Fruit fly (Drosophila melanogaster) whole organism, adult: ENCODE measurements around the gene CG10005.

Source experiments
- CG11617 ChIP-seq: fragments of 200-800 bp; sonication (Bioruptor generic); optimal IDR thresholded peaks from 2 replicates; lab custom pipeline; 2017; ENCODE audit warnings: mild to moderate bottlenecking, missing biosample characterization, missing genetic modification reagents, missing genetic modification characterization
- CG12768 ChIP-seq: fragments of 200-800 bp; sonication (Bioruptor generic); optimal IDR thresholded peaks from 2 replicates; lab custom pipeline; 2017; ENCODE audit warnings: missing biosample characterization, missing genetic modification characterization, mild to moderate bottlenecking, moderate library complexity, missing genetic modification reagents
- CG14711 ChIP-seq: fragments of 200-800 bp; sonication (Bioruptor generic); optimal IDR thresholded peaks from 2 replicates; lab custom pipeline; 2018; ENCODE audit warnings: missing biosample characterization, mild to moderate bottlenecking, missing genetic modification characterization, moderate library complexity
- CG1620 ChIP-seq: fragments of 200-800 bp; sonication (Bioruptor generic); optimal IDR thresholded peaks from 2 replicates; lab custom pipeline; 2016; ENCODE audit warnings: missing biosample characterization, missing genetic modification characterization
- CG33017 ChIP-seq: fragments of 200-800 bp; sonication (Bioruptor generic); optimal IDR thresholded peaks from 2 replicates; lab custom pipeline; 2018; ENCODE audit warnings: missing biosample characterization, mild to moderate bottlenecking, missing genetic modification characterization, moderate library complexity
- CG5204 ChIP-seq: fragments of 200-800 bp; sonication (Bioruptor generic); optimal IDR thresholded peaks from 2 replicates; lab custom pipeline; 2016; ENCODE audit warnings: missing biosample characterization, missing genetic modification characterization
- CG7045 ChIP-seq: fragments of 200-800 bp; sonication (Bioruptor generic); optimal IDR thresholded peaks from 2 replicates; lab custom pipeline; 2017; ENCODE audit warnings: missing biosample characterization, mild to moderate bottlenecking, missing genetic modification characterization
- CG7101 ChIP-seq: fragments of 200-800 bp; sonication (Bioruptor generic); optimal IDR thresholded peaks from 2 replicates; lab custom pipeline; 2018; ENCODE audit warnings: missing biosample characterization, mild to moderate bottlenecking, missing genetic modification characterization, moderate library complexity
- Clk ChIP-seq: fragments of 200-800 bp; sonication (Bioruptor generic); optimal IDR thresholded peaks from 2 replicates; lab custom pipeline; 2017; ENCODE audit warnings: missing biosample characterization, missing genetic modification characterization
- Crg-1 ChIP-seq: fragments of 200-800 bp; sonication (Bioruptor generic); optimal IDR thresholded peaks from 2 replicates; lab custom pipeline; 2016; ENCODE audit warnings: missing biosample characterization, missing genetic modification characterization
- Hr96 ChIP-seq: fragments of 200-800 bp; sonication (Bioruptor generic); optimal IDR thresholded peaks from 2 replicates; lab custom pipeline; 2016; ENCODE audit warnings: missing biosample characterization, missing genetic modification characterization
- Mnt ChIP-seq: fragments of 200-800 bp; sonication (Bioruptor generic); optimal IDR thresholded peaks from 2 replicates; lab custom pipeline; 2016; ENCODE audit warnings: missing biosample characterization, mild to moderate bottlenecking, missing genetic modification characterization
- bab1 ChIP-seq: fragments of 200-800 bp; sonication (Bioruptor generic); optimal IDR thresholded peaks from 3 replicates; lab custom pipeline; 2019; ENCODE audit warnings: missing biosample characterization, mild to moderate bottlenecking, missing genetic modification characterization, moderate library complexity
- cic ChIP-seq: fragments of 200-800 bp; sonication (Bioruptor generic); optimal IDR thresholded peaks from 2 replicates; lab custom pipeline; 2017; ENCODE audit warnings: missing biosample characterization, mild to moderate bottlenecking, missing genetic modification characterization, moderate library complexity
- cnc ChIP-seq, 2 experiments: fragments of >200 bp; optimal IDR thresholded peaks; 2 replicates each; lab custom pipeline; 2017
- kay ChIP-seq: fragments of 200-800 bp; sonication (Bioruptor generic); peaks from one replicate; lab custom pipeline; 2016; ENCODE audit warnings: missing biosample characterization, missing genetic modification characterization, borderline replicate concordance
- ovo ChIP-seq: fragments of 200-800 bp; sonication (Bioruptor generic); optimal IDR thresholded peaks from 2 replicates; lab custom pipeline; 2016; ENCODE audit warnings: missing biosample characterization, missing genetic modification characterization
- pad ChIP-seq: fragments of 200-800 bp; sonication (Bioruptor generic); optimal IDR thresholded peaks from 3 replicates; lab custom pipeline; 2017; ENCODE audit warnings: missing biosample characterization, missing genetic modification characterization, mild to moderate bottlenecking, moderate library complexity, missing genetic modification reagents
- tj ChIP-seq: fragments of 200-800 bp; sonication (Bioruptor generic); optimal IDR thresholded peaks from 3 replicates; lab custom pipeline; 2017; ENCODE audit warnings: missing biosample characterization, mild to moderate bottlenecking, missing genetic modification characterization, moderate library complexity
- toe ChIP-seq: fragments of 200-800 bp; sonication (Bioruptor generic); optimal IDR thresholded peaks from 2 replicates; lab custom pipeline; 2016; ENCODE audit warnings: missing biosample characterization, missing genetic modification characterization

The CG10005 gene

dm6 chr3R:11989206-11989605 lies 12.2 kb upstream of the CG10005 start:
- TF ChIP-seq Crg-1 (GFP tag; lab: Kevin White, UChicago) (no peak), Mnt (GFP tag; lab: Kevin White, UChicago) (no peak), kay (GFP tag; lab: Kevin White, UChicago) (no peak), CG33017 (tag; lab: Kevin White, UChicago) (no peak), ovo (GFP tag; lab: Kevin White, UChicago) (no peak), Clk (no peak), CG7101 (tag; lab: Kevin White, UChicago) (no peak), CG12768 (no peak), cnc (optimal IDR thresholded peaks at IDR 0.05; lab: Kevin White, UChicago) (no peak), CG7045 (GFP tag; lab: Kevin White, UChicago) (no peak), CG5204 (GFP tag; lab: Kevin White, UChicago) (no peak), Hr96 (GFP tag; lab: Kevin White, UChicago) (no peak), cic (GFP tag; lab: Kevin White, UChicago) (no peak), bab1 (GFP tag; lab: Kevin White, UChicago) (no peak), pad (GFP tag; lab: Kevin White, UChicago) (no peak), tj (no peak)

DNA sequence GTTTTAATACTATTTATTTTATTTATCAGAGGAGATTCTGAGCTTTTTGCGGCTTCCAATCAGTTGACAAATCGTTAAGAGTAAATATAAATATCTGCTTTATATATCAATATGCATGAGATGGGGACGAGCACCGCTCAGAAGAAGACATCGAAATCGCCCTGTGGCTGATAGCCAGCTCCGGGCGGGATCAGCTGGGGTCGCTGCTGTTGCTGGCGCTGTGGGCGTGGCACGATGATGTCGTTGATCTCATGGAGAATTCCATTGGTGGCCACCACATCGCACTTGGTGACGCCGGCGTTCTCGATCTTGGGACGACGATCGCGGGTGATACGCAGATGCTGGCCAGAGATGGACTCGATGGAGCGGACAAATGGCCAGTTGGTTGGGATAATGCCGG lies 7.9 kb upstream of the CG10005 start:
- no peak for TF ChIP-seq CG5204 (GFP tag; lab: Kevin White, UChicago)
- TF ChIP-seq CG11617 (GFP tag; lab: Kevin White, UChicago), result no peak
- no peak for TF ChIP-seq CG14711 (tag; lab: Kevin White, UChicago)
- TF ChIP-seq Clk, result no peak
- no peak for TF ChIP-seq cic (GFP tag; lab: Kevin White, UChicago)
- no peak for TF ChIP-seq CG33017 (tag; lab: Kevin White, UChicago)

DNA sequence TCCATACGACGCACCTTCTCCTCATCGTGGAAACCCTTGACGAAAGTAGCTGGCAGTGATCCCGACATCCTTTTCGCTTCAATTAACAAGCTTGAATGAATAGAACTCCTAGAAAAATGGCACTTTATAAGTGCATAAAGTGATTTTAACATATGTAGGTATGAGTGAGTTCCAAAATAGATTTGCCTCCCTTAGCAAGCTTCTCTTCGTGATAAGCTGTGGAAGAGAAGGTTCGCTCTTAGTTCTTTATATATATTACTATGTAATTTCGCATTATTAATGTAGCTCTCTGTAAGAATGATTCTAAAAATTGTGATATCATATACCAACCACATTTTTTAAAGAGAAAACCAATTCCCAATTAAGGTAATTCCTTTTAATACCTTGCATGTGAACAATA lies 7.4 kb upstream of the CG10005 start, which contains the start of gene CG3397:
Gene CG3397 (minus strand): TSS at position 101 of the 400 bp plus-strand sequence.
- TF ChIP-seq cic (GFP tag; lab: Kevin White, UChicago), result no peak
- no peak for TF ChIP-seq Clk
- no peak for TF ChIP-seq kay (GFP tag; lab: Kevin White, UChicago)

DNA sequence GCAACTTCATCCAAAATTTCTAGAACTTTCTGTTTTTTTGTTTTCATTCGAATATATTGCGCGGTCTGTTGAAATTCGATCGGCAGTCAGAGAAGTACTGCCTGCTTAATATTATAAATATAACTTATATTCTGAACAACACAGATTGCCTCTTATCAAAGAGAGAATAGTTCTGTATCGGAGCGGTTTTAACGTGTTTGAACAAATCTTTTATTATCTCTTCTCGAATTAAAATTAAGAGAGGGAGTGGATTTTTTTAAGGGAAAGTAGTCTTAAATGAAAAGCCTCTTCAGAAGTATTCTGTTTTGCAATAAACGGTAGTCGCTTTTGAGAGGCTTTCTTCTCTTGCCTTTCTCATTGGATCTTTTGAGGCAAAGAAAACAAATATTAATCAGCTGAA lies 5.5 kb upstream of the CG10005 start:
- no peak for TF ChIP-seq Mnt (GFP tag; lab: Kevin White, UChicago)
- no peak for TF ChIP-seq toe (GFP tag; lab: Kevin White, UChicago)
- TF ChIP-seq bab1 (GFP tag; lab: Kevin White, UChicago), result no peak
- no peak for TF ChIP-seq CG11617 (GFP tag; lab: Kevin White, UChicago)
- TF ChIP-seq ovo (GFP tag; lab: Kevin White, UChicago), result no peak
- no peak for TF ChIP-seq CG33017 (tag; lab: Kevin White, UChicago)
- TF ChIP-seq kay (GFP tag; lab: Kevin White, UChicago), result no peak
- no peak for TF ChIP-seq Crg-1 (GFP tag; lab: Kevin White, UChicago)
- TF ChIP-seq pad (GFP tag; lab: Kevin White, UChicago), result no peak
- no peak for TF ChIP-seq CG7101 (tag; lab: Kevin White, UChicago)
- no peak for TF ChIP-seq Clk
- TF ChIP-seq tj, result no peak
- no peak for TF ChIP-seq CG14711 (tag; lab: Kevin White, UChicago)
- TF ChIP-seq CG5204 (GFP tag; lab: Kevin White, UChicago), result no peak
- TF ChIP-seq cnc (optimal IDR thresholded peaks at IDR 0.05; lab: Kevin White, UChicago), result no peak
- no peak for TF ChIP-seq CG12768
- TF ChIP-seq cic (GFP tag; lab: Kevin White, UChicago), result no peak
- no peak for TF ChIP-seq Hr96 (GFP tag; lab: Kevin White, UChicago)
- TF ChIP-seq CG1620 (GFP tag; lab: Kevin White, UChicago), result no peak

DNA sequence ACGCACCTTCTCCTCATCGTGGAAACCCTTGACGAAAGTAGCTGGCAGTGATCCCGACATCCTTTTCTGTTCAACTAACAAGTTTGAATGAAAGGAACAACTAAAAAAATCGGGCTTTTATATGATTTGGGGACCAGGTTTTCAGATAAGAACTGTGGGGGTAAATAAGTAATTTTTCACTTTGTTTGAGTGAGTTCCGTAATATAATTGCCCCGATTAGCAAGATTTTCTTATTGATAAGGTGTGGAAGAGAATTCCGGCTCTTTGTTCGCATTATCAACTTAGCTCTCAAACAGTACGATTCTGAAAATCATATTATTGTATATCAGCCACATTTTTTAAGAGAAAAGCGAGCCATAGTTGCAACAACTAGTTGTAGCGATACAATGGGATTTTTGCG lies 5.0 kb upstream of the CG10005 start, which contains the start of gene CG12224:
Gene CG12224 (minus strand): TSS at position 101 of the 400 bp plus-strand sequence.
- TF ChIP-seq Clk (no peak), tj (no peak), toe (GFP tag; lab: Kevin White, UChicago) (no peak), cnc (optimal IDR thresholded peaks at IDR 0.05; lab: Kevin White, UChicago) (no peak), Mnt (GFP tag; lab: Kevin White, UChicago) (no peak), CG5204 (GFP tag; lab: Kevin White, UChicago) (no peak), CG33017 (tag; lab: Kevin White, UChicago) (no peak), CG7101 (tag; lab: Kevin White, UChicago) (no peak), ovo (GFP tag; lab: Kevin White, UChicago) (no peak), cic (GFP tag; lab: Kevin White, UChicago) (no peak), CG14711 (tag; lab: Kevin White, UChicago) (no peak), Hr96 (GFP tag; lab: Kevin White, UChicago) (no peak), Crg-1 (GFP tag; lab: Kevin White, UChicago) (no peak), pad (GFP tag; lab: Kevin White, UChicago) (no peak), kay (GFP tag; lab: Kevin White, UChicago) (no peak), CG7045 (GFP tag; lab: Kevin White, UChicago) (no peak), CG11617 (GFP tag; lab: Kevin White, UChicago) (no peak), bab1 (GFP tag; lab: Kevin White, UChicago) (no peak), CG12768 (no peak), CG1620 (GFP tag; lab: Kevin White, UChicago) (no peak)

DNA sequence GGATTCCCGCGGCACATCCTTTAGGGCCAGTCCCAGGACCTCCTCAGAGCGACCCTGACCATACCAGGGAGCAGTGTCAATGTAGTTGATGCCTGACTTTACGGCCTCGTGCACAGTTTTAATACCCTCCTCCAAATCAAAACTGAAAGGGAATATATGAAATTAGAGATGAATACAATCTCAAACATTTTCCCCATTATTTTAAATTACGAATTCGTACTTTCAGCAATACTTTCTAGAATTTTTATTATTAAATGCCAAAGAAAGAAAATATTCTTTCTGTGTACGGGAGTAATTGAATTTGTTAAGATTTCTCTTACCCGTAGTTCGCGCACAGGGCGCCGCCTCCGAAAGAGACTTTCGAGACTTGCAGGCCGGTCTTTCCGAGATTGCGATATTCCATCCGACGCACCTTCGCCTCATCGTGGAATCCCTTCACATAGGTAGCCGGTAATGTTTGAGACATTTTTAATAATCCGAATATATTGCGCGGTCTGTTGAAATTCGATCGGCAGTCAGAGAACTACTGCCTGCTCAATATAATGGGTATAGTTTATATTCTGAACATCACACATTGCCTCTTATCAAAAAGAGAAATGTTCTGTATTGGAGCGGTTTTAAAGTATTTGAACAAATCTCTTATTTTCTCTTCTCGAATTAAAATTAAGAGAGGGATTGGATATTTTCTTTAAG lies 3.0 kb upstream of the CG10005 start, which contains the start of gene CG18547:
Gene CG18547 (minus strand): TSS at position 512 of the 693 bp plus-strand sequence.
- TF ChIP-seq CG12768, result no peak
- peak; percentile 25 for TF ChIP-seq CG14711 (tag; lab: Kevin White, UChicago)
- TF ChIP-seq Hr96 (GFP tag; lab: Kevin White, UChicago), result no peak
- no peak for TF ChIP-seq CG11617 (GFP tag; lab: Kevin White, UChicago)
- no peak for TF ChIP-seq ovo (GFP tag; lab: Kevin White, UChicago)
- TF ChIP-seq tj, result no peak
